Worm (Caenorhabditis elegans) whole organism, L4 larva: ENCODE measurements around the gene C51E3.10.

Experiments used
- F26F4.8 ChIP-seq: fragments of 200-800 bp; sonication (Bioruptor generic); conservative IDR thresholded peaks from 2 replicates; pipeline ENCODE4 v1.3.6; 2022; ENCODE audit warnings: missing genetic modification characterization, missing compliant biosample characterization
- F37D6.2 ChIP-seq: sonication (generic microtip); optimal IDR thresholded peaks from 2 replicates; lab custom pipeline; 2016; ENCODE audit warnings: mild to moderate bottlenecking, missing genetic modification characterization, missing compliant biosample characterization
- F49E8.2 ChIP-seq: sonication (generic microtip); optimal IDR thresholded peaks from 2 replicates; lab custom pipeline; 2016; ENCODE audit warnings: missing compliant biosample characterization, mild to moderate bottlenecking, missing genetic modification characterization, borderline replicate concordance
- R02D3.7 ChIP-seq: fragments of 150-350 bp; sonication (generic microtip); optimal IDR thresholded peaks from 3 replicates; lab custom pipeline; 2014; ENCODE audit warnings: missing biosample characterization, missing genetic modification characterization
- Y75B8A.6 ChIP-seq: fragments of 200-800 bp; sonication (Bioruptor generic); IDR thresholded peaks from 2 replicates; pipeline ENCODE4 v1.3.6; 2022; ENCODE audit warnings: missing genetic modification reagents, missing genetic modification characterization, missing compliant biosample characterization
- ZK337.2 ChIP-seq: fragments of 200-800 bp; sonication (Bioruptor generic); IDR thresholded peaks from 2 replicates; pipeline ENCODE4 v1.3.6; 2022; ENCODE audit warnings: missing genetic modification reagents, missing genetic modification characterization, missing compliant biosample characterization
- aha-1 ChIP-seq: fragments of 150-350 bp; peaks from one replicate; lab custom pipeline; 2014; ENCODE audit warnings: missing biosample characterization, missing genetic modification characterization
- attf-4 ChIP-seq: sonication (generic microtip); optimal IDR thresholded peaks from 3 replicates; lab custom pipeline; 2017; ENCODE audit warnings: missing biosample characterization, missing genetic modification characterization
- ceh-20 ChIP-seq: fragments of 200-800 bp; sonication (Bioruptor generic); IDR thresholded peaks from 2 replicates; pipeline ENCODE4 v1.3.6; 2022; ENCODE audit warnings: missing genetic modification reagents, missing genetic modification characterization, missing compliant biosample characterization
- dmd-6 ChIP-seq: fragments of 200-800 bp; sonication (Bioruptor generic); IDR thresholded peaks from 2 replicates; pipeline ENCODE4 v1.3.6; 2022; ENCODE audit warnings: missing genetic modification reagents, missing genetic modification characterization, missing compliant biosample characterization
- egl-43 ChIP-seq: fragments of 200-800 bp; sonication (Bioruptor generic); IDR thresholded peaks from 2 replicates; pipeline ENCODE4 v1.3.6; 2022; ENCODE audit warnings: missing genetic modification reagents, missing genetic modification characterization, missing compliant biosample characterization
- fkh-10 ChIP-seq: fragments of 150-350 bp; optimal IDR thresholded peaks from 2 replicates; lab custom pipeline; 2014; ENCODE audit warnings: missing biosample characterization, missing genetic modification reagents, missing genetic modification characterization
- gei-8 ChIP-seq: fragments of 200-800 bp; sonication (Bioruptor generic); optimal IDR thresholded peaks from 2 replicates; lab custom pipeline; 2018; ENCODE audit warnings: mild to moderate bottlenecking, missing genetic modification characterization, missing compliant biosample characterization
- jun-1 ChIP-seq: fragments of 150-350 bp; optimal IDR thresholded peaks from 2 replicates; lab custom pipeline; 2014; ENCODE audit warnings: missing biosample characterization, missing genetic modification reagents, missing genetic modification characterization
- mdl-1 ChIP-seq, 2 experiments: fragments of 150-350 bp in 1 of 2; sonication (generic microtip) in 1 of 2; optimal IDR thresholded peaks; 2 replicates each; lab custom pipeline; 2014 to 2017; ENCODE audit warnings: missing biosample characterization in 2 of 2, missing genetic modification characterization in 2 of 2
- mdt-29 ChIP-seq: fragments of 200-800 bp; sonication (Bioruptor generic); IDR thresholded peaks from 2 replicates; pipeline ENCODE4 v1.3.6; 2022; ENCODE audit warnings: missing genetic modification reagents, missing genetic modification characterization, missing compliant biosample characterization
- mes-2 ChIP-seq: sonication (generic microtip); optimal IDR thresholded peaks from 2 replicates; lab custom pipeline; 2016; ENCODE audit warnings: missing genotype, mild to moderate bottlenecking, missing genetic modification characterization, missing compliant biosample characterization; ENCODE audit not compliant: poor library complexity, severe bottlenecking
- mxl-2 ChIP-seq: fragments of 200-800 bp; sonication (Bioruptor generic); conservative IDR thresholded peaks from 2 replicates; pipeline ENCODE4 v1.3.6; 2022; ENCODE audit warnings: missing genetic modification reagents, missing genetic modification characterization, missing compliant biosample characterization
- mxl-3 ChIP-seq: fragments of 200-800 bp; sonication (Bioruptor generic); optimal IDR thresholded peaks from 2 replicates; lab custom pipeline; 2018; ENCODE audit warnings: mild to moderate bottlenecking, missing genetic modification characterization, missing compliant biosample characterization
- nhr-25 ChIP-seq: sonication (generic microtip); optimal IDR thresholded peaks from 2 replicates; lab custom pipeline; 2017; ENCODE audit warnings: missing genetic modification characterization, mild to moderate bottlenecking, missing compliant biosample characterization, antibody characterized with exemption, moderate library complexity, borderline replicate concordance; ENCODE audit not compliant: insufficient read depth
- nhr-42 ChIP-seq: fragments of 200-800 bp; sonication (Bioruptor generic); IDR thresholded peaks from 2 replicates; pipeline ENCODE4 v1.3.6; 2022; ENCODE audit warnings: missing genetic modification characterization, missing compliant biosample characterization
- nhr-48 ChIP-seq: sonication (generic microtip); optimal IDR thresholded peaks from 2 replicates; lab custom pipeline; 2016; ENCODE audit warnings: mild to moderate bottlenecking, missing genetic modification characterization, missing compliant biosample characterization
- nhr-77 ChIP-seq: fragments of 150-350 bp; optimal IDR thresholded peaks from 2 replicates; lab custom pipeline; 2014; ENCODE audit warnings: missing biosample characterization, missing genetic modification characterization
- pha-4 ChIP-seq, 2 experiments: fragments of 150-350 bp in 1 of 2; fragments of 200-800 bp in 1 of 2; sonication (Bioruptor generic) in 1 of 2; IDR thresholded peaks in 1 of 2; optimal IDR thresholded peaks in 1 of 2; 2 replicates each; pipeline versions ENCODE4 v1.3.6 to Lab custom; 2014 to 2022; ENCODE audit warnings: missing genetic modification characterization in 2 of 2, missing genetic modification reagents in 2 of 2, missing biosample characterization in 1 of 2, missing compliant biosample characterization in 1 of 2
- rbr-2 ChIP-seq: sonication (generic microtip); optimal IDR thresholded peaks from 2 replicates; lab custom pipeline; 2016; ENCODE audit warnings: missing genotype, missing genetic modification characterization, missing compliant biosample characterization
- saeg-2 ChIP-seq: fragments of 200-800 bp; sonication (Bioruptor generic); IDR thresholded peaks from 2 replicates; pipeline ENCODE4 v1.3.6; 2022; ENCODE audit warnings: missing genetic modification reagents, missing genetic modification characterization, missing compliant biosample characterization
- unc-62 ChIP-seq, 3 experiments: fragments of 150-350 bp in 1 of 3; sonication (generic microtip); optimal IDR thresholded peaks in 2 of 3; peaks in 1 of 3; 1 replicate in 1 of 3; 2 replicates in 2 of 3; lab custom pipeline; 2014 to 2017; ENCODE audit warnings: missing biosample characterization in 3 of 3, missing genetic modification characterization in 3 of 3, missing genetic modification reagents in 3 of 3, missing genotype in 1 of 3
- zfp-2 ChIP-seq: sonication (generic microtip); optimal IDR thresholded peaks from 2 replicates; lab custom pipeline; 2016; ENCODE audit warnings: mild to moderate bottlenecking, missing genetic modification characterization, missing compliant biosample characterization

Gene C51E3.10

ce11 chrV:10158528-10158927 is 2.4 kb downstream of the C51E3.10 start, which contains the start of gene srsx-30:
Gene srsx-30, plus strand, starts transcription at chrV:10158828.
- TF ChIP-seq Y75B8A.6 (GFP tag; lab: Robert Waterston, UW), result no peak
- TF ChIP-seq attf-4 (tag; lab: Kevin White, UChicago), result no peak
- no peak for TF ChIP-seq F49E8.2
- no peak for TF ChIP-seq egl-43 (GFP tag; lab: Robert Waterston, UW)
- TF ChIP-seq dmd-6 (GFP tag; lab: Robert Waterston, UW), result no peak
- TF ChIP-seq saeg-2 (GFP tag; lab: Robert Waterston, UW), result no peak
- TF ChIP-seq F37D6.2, result no peak
- TF ChIP-seq ZK337.2, result no peak
- no peak for TF ChIP-seq nhr-25
- no peak for TF ChIP-seq mdt-29 (GFP tag; lab: Robert Waterston, UW)

ce11 chrV:10154698-10155097 is 6.2 kb downstream of the C51E3.10 start, which contains the start of gene srsx-29:
Gene srsx-29, plus strand, starts transcription at chrV:10154998.
- TF ChIP-seq F26F4.8 (GFP tag; lab: Robert Waterston, UW) (no peak), mdl-1 (tag; optimal IDR thresholded peaks at IDR 0.05; lab: Kevin White, UChicago) (no peak), rbr-2 (tag; lab: Kevin White, UChicago) (no peak), mxl-2 (GFP tag; lab: Robert Waterston, UW) (no peak), nhr-77 (tag; lab: Kevin White, UChicago) (no peak), nhr-42 (GFP tag; lab: Robert Waterston, UW) (no peak), jun-1 (tag; lab: Kevin White, UChicago) (no peak)

- TF ChIP-seq mes-2 (tag; lab: Kevin White, UChicago) (no peak), aha-1 (tag; lab: Kevin White, UChicago) (peak; percentile 94)
- TF ChIP-seq, all 104 proteins: peak for 1
Observed at ce11 chrV:10153076-10153475, 7.9 kb downstream of the C51E3.10 start.

- TF ChIP-seq R02D3.7 (tag; lab: Kevin White, UChicago) (no peak), unc-62 (GFP tag; optimal IDR thresholded peaks at IDR 0.05 in 1 of 2; lab: Kevin White, UChicago) (peak in 1 of 2 experiments; percentile 57), unc-62 (tag; optimal IDR thresholded peaks at IDR 0.05; lab: Kevin White, UChicago) (no peak)
Observed at ce11 chrV:10152278-10152677, 8.7 kb downstream of the C51E3.10 start, which contains the start of gene srsx-28. Gene srsx-28, plus strand, starts transcription at chrV:10152578.

- no peak for TF ChIP-seq fkh-10 (GFP tag; lab: Kevin White, UChicago)
- TF ChIP-seq R02D3.7 (tag; lab: Kevin White, UChicago), result no peak
- TF ChIP-seq mxl-3 (GFP tag; lab: Kevin White, UChicago), result no peak
- TF ChIP-seq, all 104 proteins: peak for 0
Observed at ce11 chrV:10149728-10150127, 11.2 kb downstream of the C51E3.10 start, which contains the start of gene srsx-27. Gene srsx-27, plus strand, starts transcription at chrV:10150028.

ce11 chrV:10148352-10148751 is 12.6 kb downstream of the C51E3.10 start, which contains the start of gene srsx-26:
Gene srsx-26, plus strand, starts transcription at chrV:10148652.
- TF ChIP-seq zfp-2 (tag; lab: Kevin White, UChicago), result no peak
- TF ChIP-seq nhr-48 (tag; lab: Kevin White, UChicago), result no peak
- no peak for TF ChIP-seq attf-4 (tag; lab: Kevin White, UChicago)
- TF ChIP-seq Y75B8A.6 (GFP tag; lab: Robert Waterston, UW), result no peak
- TF ChIP-seq ceh-20 (GFP tag; lab: Robert Waterston, UW), result no peak
- no peak for TF ChIP-seq pha-4 (GFP tag; IDR thresholded peaks at IDR 0.05; lab: Robert Waterston, UW)
- no peak for TF ChIP-seq pha-4 (tag; optimal IDR thresholded peaks at IDR 0.05; lab: Kevin White, UChicago)
- no peak for TF ChIP-seq gei-8 (GFP tag; lab: Kevin White, UChicago)
